Worm (Caenorhabditis elegans) whole organism, L4/young adult: ENCODE results near the gene npp-21.
A peak's percentile ranks its signal among the peaks of the same experiment; 100 is the strongest.

ENCODE experiments used
- W03F9.2 ChIP-seq: fragments of 150-350 bp; optimal IDR thresholded peaks from 2 replicates; lab custom pipeline; 2014; ENCODE audit warnings: missing biosample characterization, missing genetic modification characterization
- dao-5 ChIP-seq: sonication (generic microtip); optimal IDR thresholded peaks from 2 replicates; lab custom pipeline; 2016; ENCODE audit warnings: missing genotype, missing genetic modification characterization, moderate library complexity, missing compliant biosample characterization
- him-1 ChIP-seq: sonication (generic microtip); optimal IDR thresholded peaks from 2 replicates; lab custom pipeline; 2016; ENCODE audit warnings: missing genotype, missing genetic modification reagents, missing genetic modification characterization, missing compliant biosample characterization

npp-21 gene

ce11 chrII:7623466-7623865 is 24.0 kb downstream of the npp-21 start:
- TF ChIP-seq W03F9.2 (tag; lab: Kevin White, UChicago): no peak

ce11 chrII:7624272-7624671 is 24.8 kb downstream of the npp-21 start:
- TF ChIP-seq dao-5 (no peak), W03F9.2 (tag; lab: Kevin White, UChicago) (no peak)

- TF ChIP-seq him-1 (tag; lab: Kevin White, UChicago) (no peak), W03F9.2 (tag; lab: Kevin White, UChicago) (no peak), dao-5 (no peak)
Observed at ce11 chrII:7624995-7625394, 25.5 kb downstream of the npp-21 start.

DNA sequence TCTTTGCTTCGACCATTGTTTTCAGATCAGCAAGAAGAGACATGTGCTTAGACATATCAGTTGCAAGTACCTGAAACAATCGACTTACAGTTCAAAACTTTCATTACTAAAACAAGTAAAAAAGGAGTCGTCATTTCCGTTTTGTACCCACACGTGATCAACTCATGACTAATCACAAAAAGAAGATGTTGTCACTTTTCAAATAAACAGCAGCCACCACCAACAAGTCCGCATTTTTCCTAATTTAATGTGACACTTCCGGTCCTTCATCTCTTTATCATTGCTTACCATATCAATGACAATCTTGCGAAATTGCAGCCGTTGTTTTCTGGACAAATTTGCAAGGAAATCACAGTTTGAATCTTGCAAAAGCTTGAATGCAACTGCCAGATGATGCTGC is 29.2 kb downstream of the npp-21 start:
- TF ChIP-seq dao-5 (no peak), W03F9.2 (tag; lab: Kevin White, UChicago) (no peak)

ce11 chrII:7630052-7630451 is 30.6 kb downstream of the npp-21 start:
- TF ChIP-seq W03F9.2 (tag; lab: Kevin White, UChicago): no peak
- TF ChIP-seq dao-5: no peak
- TF ChIP-seq him-1 (tag; lab: Kevin White, UChicago): no peak

ce11 chrII:7631171-7631570 is 31.7 kb downstream of the npp-21 start:
- TF ChIP-seq him-1 (tag; lab: Kevin White, UChicago) (no peak), W03F9.2 (tag; lab: Kevin White, UChicago) (no peak), dao-5 (no peak)

ce11 chrII:7631677-7632210 is 32.3 kb downstream of the npp-21 start:
- TF ChIP-seq W03F9.2 (tag; lab: Kevin White, UChicago) (no peak), him-1 (tag; lab: Kevin White, UChicago) (no peak), dao-5 (no peak)

ce11 chrII:7635296-7635695 is 35.8 kb downstream of the npp-21 start:
- TF ChIP-seq him-1 (tag; lab: Kevin White, UChicago) (no peak), W03F9.2 (tag; lab: Kevin White, UChicago) (no peak)

DNA sequence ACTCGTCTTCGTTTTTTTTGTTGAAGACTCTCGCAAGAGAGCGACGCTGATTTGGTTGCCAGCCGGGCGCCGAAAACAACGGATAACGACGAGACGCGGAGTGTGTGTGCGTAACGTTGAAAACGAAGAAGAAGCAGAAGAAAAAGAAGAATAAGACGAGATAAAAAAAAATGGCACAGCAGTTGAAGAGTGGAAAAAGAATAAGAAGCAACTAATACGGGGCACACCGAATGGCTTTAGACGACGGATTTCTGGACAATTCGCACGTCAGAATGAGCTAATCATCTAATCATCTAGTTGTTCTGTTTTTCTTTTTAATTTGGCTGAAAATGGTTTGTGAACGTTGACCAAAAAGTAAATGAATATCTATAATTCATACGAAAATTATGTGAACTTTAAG is 37.5 kb downstream of the npp-21 start:
- no peak for TF ChIP-seq W03F9.2 (tag; lab: Kevin White, UChicago)

DNA sequence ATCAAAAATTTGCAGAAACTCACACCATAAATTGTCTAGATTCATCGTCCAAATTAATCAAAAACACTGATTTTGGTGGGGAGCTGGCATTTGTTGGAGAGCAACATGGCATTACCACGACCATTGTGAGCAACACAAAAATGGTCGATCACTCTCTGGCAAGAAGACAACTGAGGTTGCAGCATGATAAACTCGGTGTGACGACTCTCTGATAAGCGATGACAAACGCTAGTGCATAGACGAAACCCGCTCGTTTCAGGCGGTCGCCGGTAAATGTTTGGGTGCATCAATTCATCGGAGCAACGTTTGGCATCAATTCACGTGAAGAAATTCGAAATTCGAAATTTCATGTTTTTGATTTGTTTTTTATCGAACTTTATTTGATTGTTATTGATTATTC is 39.6 kb downstream of the npp-21 start:
- no peak for TF ChIP-seq W03F9.2 (tag; lab: Kevin White, UChicago)
- no peak for TF ChIP-seq dao-5
- no peak for TF ChIP-seq him-1 (tag; lab: Kevin White, UChicago)

ce11 chrII:7640161-7640841 is 40.8 kb downstream of the npp-21 start:
- TF ChIP-seq dao-5 (no peak), W03F9.2 (tag; lab: Kevin White, UChicago) (no peak), him-1 (tag; lab: Kevin White, UChicago) (no peak)

- no peak for TF ChIP-seq dao-5
- peak; percentile 81 for TF ChIP-seq him-1 (tag; lab: Kevin White, UChicago)
Observed at ce11 chrII:7642016-7642653, 42.7 kb downstream of the npp-21 start.

ce11 chrII:7643214-7643613 is 43.8 kb downstream of the npp-21 start:
- TF ChIP-seq W03F9.2 (tag; lab: Kevin White, UChicago): no peak
- no peak for TF ChIP-seq dao-5
- no peak for TF ChIP-seq him-1 (tag; lab: Kevin White, UChicago)

DNA sequence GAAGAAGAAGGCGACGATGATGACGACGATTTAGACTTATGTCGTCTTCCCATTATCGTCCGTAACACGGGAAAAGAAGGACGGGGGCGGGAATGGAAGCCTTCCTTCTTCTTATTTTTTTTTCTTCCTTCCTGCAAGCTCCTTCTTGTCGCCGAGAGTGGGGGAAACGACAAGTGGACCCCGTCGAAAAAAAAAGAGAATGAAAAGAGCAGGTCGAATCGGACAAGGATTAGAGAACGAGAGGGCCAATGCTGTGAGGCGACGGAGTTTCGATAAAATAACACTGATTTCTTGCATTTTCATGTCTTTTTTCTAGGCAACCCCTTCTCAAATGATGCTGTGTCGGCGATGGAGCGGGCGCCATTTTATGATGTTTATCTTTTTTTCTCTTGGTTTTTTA is 51.7 kb downstream of the npp-21 start, which contains the start of gene pde-4:
pde-4 (minus strand) TSS at position 76 of the 400 bp plus-strand sequence.
- TF ChIP-seq him-1 (tag; lab: Kevin White, UChicago) (no peak), W03F9.2 (tag; lab: Kevin White, UChicago) (no peak), dao-5 (no peak)
